Worm (Caenorhabditis elegans) whole organism, mixed stage, embryonic: ENCODE data around the gene T06D8.2.

Experiments
- M03D4.4 ChIP-seq: sonication (generic microtip); optimal IDR thresholded peaks from 2 replicates; lab custom pipeline; 2017; ENCODE audit warnings: mild to moderate bottlenecking, missing genetic modification characterization, missing compliant biosample characterization
- bed-3 ChIP-seq: fragments of 200-800 bp; sonication (Bioruptor generic); optimal IDR thresholded peaks from 3 replicates; lab custom pipeline; 2018; ENCODE audit warnings: mild to moderate bottlenecking, missing genetic modification characterization, moderate library complexity, missing compliant biosample characterization
- blmp-1 ChIP-seq: fragments of 150-350 bp; optimal IDR thresholded peaks from 2 replicates; lab custom pipeline; 2014; ENCODE audit warnings: missing biosample characterization, missing genetic modification characterization
- ceh-39 ChIP-seq: fragments of 150-350 bp; optimal IDR thresholded peaks from 2 replicates; lab custom pipeline; 2014; ENCODE audit warnings: missing biosample characterization, missing genetic modification characterization
- ceh-43 ChIP-seq: fragments of 200-800 bp; sonication (Bioruptor generic); optimal IDR thresholded peaks from 2 replicates; lab custom pipeline; 2018; ENCODE audit warnings: mild to moderate bottlenecking, missing genetic modification characterization, moderate library complexity, missing compliant biosample characterization
- ceh-83 ChIP-seq: fragments of 200-800 bp; sonication (Bioruptor generic); optimal IDR thresholded peaks from 2 replicates; lab custom pipeline; 2018; ENCODE audit warnings: mild to moderate bottlenecking, missing genetic modification characterization, missing compliant biosample characterization
- ces-1 ChIP-seq: fragments of 150-350 bp; optimal IDR thresholded peaks from 2 replicates; lab custom pipeline; 2014; ENCODE audit warnings: missing biosample characterization, missing genetic modification reagents, missing genetic modification characterization
- cnd-1 ChIP-seq: fragments of 200-800 bp; sonication (Bioruptor generic); optimal IDR thresholded peaks from 2 replicates; lab custom pipeline; 2018; ENCODE audit warnings: mild to moderate bottlenecking, missing genetic modification characterization, missing compliant biosample characterization
- drap-1 ChIP-seq: fragments of 200-800 bp; sonication (Bioruptor generic); optimal IDR thresholded peaks from 3 replicates; lab custom pipeline; 2018; ENCODE audit warnings: mild to moderate bottlenecking, missing genetic modification characterization, missing compliant biosample characterization
- elt-1 ChIP-seq: sonication (generic microtip); optimal IDR thresholded peaks from 2 replicates; lab custom pipeline; 2017; ENCODE audit warnings: missing genetic modification characterization, mild to moderate bottlenecking, missing compliant biosample characterization, antibody characterized with exemption, moderate library complexity, borderline replicate concordance; ENCODE audit not compliant: insufficient read depth
- elt-3 ChIP-seq: fragments of 150-350 bp; optimal IDR thresholded peaks from 2 replicates; lab custom pipeline; 2014; ENCODE audit warnings: missing biosample characterization, missing genetic modification characterization
- flh-1 ChIP-seq: fragments of 200-800 bp; sonication (Bioruptor generic); optimal IDR thresholded peaks from 2 replicates; lab custom pipeline; 2018; ENCODE audit warnings: mild to moderate bottlenecking, missing genetic modification characterization, moderate library complexity, missing compliant biosample characterization
- ham-2 ChIP-seq: fragments of 200-800 bp; sonication (Bioruptor generic); optimal IDR thresholded peaks from 2 replicates; lab custom pipeline; 2018; ENCODE audit warnings: mild to moderate bottlenecking, missing genetic modification characterization, missing compliant biosample characterization
- hlh-1 ChIP-seq: fragments of 150-350 bp; optimal IDR thresholded peaks from 2 replicates; lab custom pipeline; 2014; ENCODE audit warnings: missing biosample characterization, missing genetic modification reagents, missing genetic modification characterization
- lin-13 ChIP-seq: fragments of 150-350 bp; optimal IDR thresholded peaks from 2 replicates; lab custom pipeline; 2014; ENCODE audit warnings: missing biosample characterization, missing genetic modification characterization
- lin-32 ChIP-seq: fragments of 200-800 bp; sonication (Bioruptor generic); optimal IDR thresholded peaks from 2 replicates; lab custom pipeline; 2018; ENCODE audit warnings: mild to moderate bottlenecking, missing genetic modification characterization, missing compliant biosample characterization
- lsy-2 ChIP-seq: fragments of 150-350 bp; optimal IDR thresholded peaks from 2 replicates; lab custom pipeline; 2014; ENCODE audit warnings: missing biosample characterization, missing genetic modification characterization
- mab-5 ChIP-seq: fragments of 150-350 bp; optimal IDR thresholded peaks from 2 replicates; lab custom pipeline; 2014; ENCODE audit warnings: missing biosample characterization, missing genetic modification characterization
- mep-1 ChIP-seq: fragments of 150-350 bp; optimal IDR thresholded peaks from 2 replicates; lab custom pipeline; 2017; ENCODE audit warnings: missing biosample characterization, missing genetic modification reagents, missing genetic modification characterization, inconsistent platforms
- mls-2 ChIP-seq: sonication (generic microtip); optimal IDR thresholded peaks from 2 replicates; lab custom pipeline; 2016; ENCODE audit warnings: mild to moderate bottlenecking, missing genetic modification characterization, moderate library complexity, missing compliant biosample characterization
- nhr-12 ChIP-seq: fragments of 150-350 bp; optimal IDR thresholded peaks from 2 replicates; lab custom pipeline; 2014; ENCODE audit warnings: missing biosample characterization, missing genetic modification characterization
- nhr-2 ChIP-seq: fragments of 150-350 bp; optimal IDR thresholded peaks from 2 replicates; lab custom pipeline; 2014; ENCODE audit warnings: missing biosample characterization, missing genetic modification characterization
- nhr-237 ChIP-seq: fragments of 150-350 bp; optimal IDR thresholded peaks from 2 replicates; lab custom pipeline; 2014; ENCODE audit warnings: missing biosample characterization, missing genetic modification characterization
- nhr-28 ChIP-seq: fragments of 150-350 bp; optimal IDR thresholded peaks from 2 replicates; lab custom pipeline; 2014; ENCODE audit warnings: missing biosample characterization, missing genetic modification characterization
- nhr-76 ChIP-seq: sonication (generic microtip); optimal IDR thresholded peaks from 2 replicates; lab custom pipeline; 2017; ENCODE audit warnings: missing biosample characterization, missing genetic modification characterization
- pha-4 ChIP-seq: fragments of 150-350 bp; optimal IDR thresholded peaks from 2 replicates; lab custom pipeline; 2018; ENCODE audit warnings: missing biosample characterization, missing genetic modification reagents, missing genetic modification characterization
- sem-2 ChIP-seq: fragments of 200-800 bp; sonication (Bioruptor generic); optimal IDR thresholded peaks from 2 replicates; lab custom pipeline; 2018; ENCODE audit warnings: mild to moderate bottlenecking, missing genetic modification characterization, missing compliant biosample characterization
- snpc-4 ChIP-seq: fragments of 150-350 bp; optimal IDR thresholded peaks from 2 replicates; lab custom pipeline; 2014; ENCODE audit warnings: missing biosample characterization, missing genetic modification characterization
- sptf-1 ChIP-seq: sonication (generic microtip); optimal IDR thresholded peaks from 2 replicates; lab custom pipeline; 2017; ENCODE audit warnings: mild to moderate bottlenecking, missing genetic modification characterization, moderate library complexity, missing compliant biosample characterization
- tbx-8 ChIP-seq: fragments of 200-800 bp; sonication (Bioruptor generic); optimal IDR thresholded peaks from 2 replicates; lab custom pipeline; 2018; ENCODE audit warnings: mild to moderate bottlenecking, missing genetic modification characterization, moderate library complexity, missing compliant biosample characterization
- unc-120 ChIP-seq: sonication (generic microtip); optimal IDR thresholded peaks from 2 replicates; lab custom pipeline; 2017; ENCODE audit warnings: missing genetic modification characterization, missing compliant biosample characterization; ENCODE audit not compliant: poor library complexity, severe bottlenecking
- unc-39 ChIP-seq: fragments of 150-350 bp; optimal IDR thresholded peaks from 2 replicates; lab custom pipeline; 2014; ENCODE audit warnings: missing biosample characterization, missing genetic modification characterization
- unc-62 ChIP-seq: fragments of 150-350 bp; optimal IDR thresholded peaks from 2 replicates; lab custom pipeline; 2014; ENCODE audit warnings: missing biosample characterization, missing genetic modification reagents, missing genetic modification characterization
- zip-8 ChIP-seq: fragments of 150-350 bp; optimal IDR thresholded peaks from 2 replicates; lab custom pipeline; 2014; ENCODE audit warnings: missing biosample characterization, missing genetic modification characterization
- ztf-11 ChIP-seq: fragments of 150-350 bp; optimal IDR thresholded peaks from 2 replicates; lab custom pipeline; 2014; ENCODE audit warnings: missing biosample characterization, missing genetic modification characterization

Gene T06D8.2

DNA sequence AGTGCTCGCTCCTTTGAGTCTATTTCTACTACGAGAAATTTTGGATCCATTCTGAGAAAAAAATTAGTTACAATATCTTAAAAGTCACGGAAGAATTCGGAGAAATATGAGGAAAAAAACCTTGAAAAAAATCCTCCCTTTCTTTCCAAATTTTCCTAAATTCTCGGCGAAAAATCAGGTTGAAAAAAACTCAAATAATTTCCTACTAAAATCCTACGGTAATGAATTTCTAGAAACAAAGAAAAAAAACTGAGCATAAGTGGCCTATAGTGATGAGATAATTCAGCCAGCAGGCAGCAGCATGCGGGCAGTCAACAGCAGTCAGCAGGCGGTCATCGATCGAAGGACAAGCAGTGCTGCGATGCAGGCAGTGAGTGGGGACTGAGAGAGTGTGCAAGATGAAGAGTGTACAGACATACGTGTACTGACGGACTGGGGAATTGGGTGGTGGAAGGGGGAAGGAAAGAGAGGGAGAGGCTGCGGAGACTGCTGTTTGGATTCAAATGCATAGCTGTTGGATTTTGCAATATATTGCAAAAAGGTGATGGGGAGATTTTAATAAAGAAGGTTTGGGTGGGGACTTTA is 41.6 kb upstream of the T06D8.2 start, which contains the start of gene lir-3:
Gene lir-3 (minus strand): TSS at position 51 of the 585 bp plus-strand sequence.
- no peak for TF ChIP-seq flh-1
- TF ChIP-seq drap-1 (GFP tag; lab: Kevin White, UChicago) = peak; percentile 21
- TF ChIP-seq pha-4 (tag; lab: Kevin White, UChicago) = no peak
- TF ChIP-seq mab-5 = no peak
- no peak for TF ChIP-seq ztf-11 (tag; lab: Kevin White, UChicago)
- no peak for TF ChIP-seq elt-3 (tag; lab: Kevin White, UChicago)
- no peak for TF ChIP-seq nhr-76 (tag; lab: Kevin White, UChicago)
- TF ChIP-seq elt-1 (tag; lab: Kevin White, UChicago) = no peak
- no peak for TF ChIP-seq unc-39 (tag; lab: Kevin White, UChicago)
- TF ChIP-seq unc-62 (GFP tag; lab: Kevin White, UChicago) = no peak
- no peak for TF ChIP-seq ceh-39 (tag; lab: Kevin White, UChicago)
- TF ChIP-seq lsy-2 (tag; lab: Kevin White, UChicago) = no peak
- TF ChIP-seq cnd-1 = peak; percentile 19
- TF ChIP-seq hlh-1 (tag; lab: Kevin White, UChicago) = peak; percentile 48
- TF ChIP-seq nhr-2 (tag; lab: Kevin White, UChicago) = no peak
- TF ChIP-seq mep-1 (tag; lab: Kevin White, UChicago) = peak; percentile 0
- TF ChIP-seq lin-13 (tag; lab: Kevin White, UChicago) = no peak
- TF ChIP-seq unc-120 (tag; lab: Kevin White, UChicago) = peak; percentile 11
- TF ChIP-seq ceh-43 (GFP tag; lab: Kevin White, UChicago) = no peak
- TF ChIP-seq nhr-237 (tag; lab: Kevin White, UChicago) = no peak
- TF ChIP-seq ham-2 (GFP tag; lab: Kevin White, UChicago) = peak; percentile 48
- TF ChIP-seq sptf-1 (tag; lab: Kevin White, UChicago) = no peak
- peak; percentile 21 for TF ChIP-seq mls-2 (tag; lab: Kevin White, UChicago)
- peak; percentile 15 for TF ChIP-seq ces-1
- TF ChIP-seq blmp-1 = no peak
- TF ChIP-seq nhr-12 (tag; lab: Kevin White, UChicago) = no peak
- TF ChIP-seq M03D4.4 (tag; lab: Kevin White, UChicago) = no peak
- no peak for TF ChIP-seq tbx-8 (GFP tag; lab: Kevin White, UChicago)
- TF ChIP-seq snpc-4 (tag; lab: Kevin White, UChicago) = no peak
- peak; percentile 34 for TF ChIP-seq lin-32 (GFP tag; lab: Kevin White, UChicago)
- TF ChIP-seq sem-2 (GFP tag; lab: Kevin White, UChicago) = no peak
- TF ChIP-seq ceh-83 (GFP tag; lab: Kevin White, UChicago) = no peak
- no peak for TF ChIP-seq zip-8 (tag; lab: Kevin White, UChicago)
- no peak for TF ChIP-seq bed-3
- no peak for TF ChIP-seq nhr-28 (tag; lab: Kevin White, UChicago)
- TF ChIP-seq, all 35 proteins: peak for 9

DNA sequence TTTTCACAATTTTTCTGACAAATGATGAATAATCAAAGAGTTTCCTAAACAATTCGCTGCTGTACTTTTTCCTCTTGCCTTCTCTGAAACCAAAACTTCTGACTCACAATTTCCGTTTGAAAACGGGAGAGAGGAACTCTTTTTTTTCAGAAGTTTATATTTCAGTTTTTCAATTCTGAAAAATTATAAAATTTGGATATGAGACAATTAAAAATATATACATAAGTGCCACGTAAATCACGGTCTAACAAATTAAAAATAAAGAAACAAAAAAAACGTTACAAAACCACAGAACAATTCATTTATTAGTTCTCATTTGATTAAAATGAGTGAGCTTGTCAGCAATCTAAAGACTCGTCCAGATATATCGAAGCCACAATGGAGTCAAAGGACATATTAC is 40.8 kb upstream of the T06D8.2 start, which contains the start of gene sfxn-1.2:
Gene sfxn-1.2 (plus strand): TSS at position 301 of the 400 bp plus-strand sequence.
- TF ChIP-seq lin-32 (GFP tag; lab: Kevin White, UChicago) (no peak), nhr-2 (tag; lab: Kevin White, UChicago) (no peak)

DNA sequence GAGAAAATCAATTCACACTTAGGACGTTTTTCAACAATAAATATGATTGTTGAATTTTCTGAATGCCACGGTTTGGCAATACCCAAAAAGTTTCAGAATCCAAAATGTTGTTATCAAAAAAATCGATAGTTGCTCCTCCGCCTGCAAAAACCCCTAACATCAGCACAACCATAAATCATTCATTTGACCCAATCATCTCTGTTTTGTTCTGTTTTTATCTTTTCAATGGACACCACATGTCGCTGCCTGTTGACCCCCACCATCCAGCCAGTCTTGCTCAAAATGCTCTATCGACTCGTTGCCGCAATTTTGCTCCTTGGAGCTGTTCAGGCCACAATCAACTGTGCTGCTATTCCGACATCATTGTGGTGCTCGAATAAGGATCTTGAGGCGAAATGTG is 38.5 kb upstream of the T06D8.2 start, which contains the start of gene F37H8.5:
Gene F37H8.5 (plus strand): TSS at position 181 of the 400 bp plus-strand sequence.
- no peak for TF ChIP-seq mls-2 (tag; lab: Kevin White, UChicago)
- TF ChIP-seq bed-3 = no peak
- TF ChIP-seq sptf-1 (tag; lab: Kevin White, UChicago) = no peak
- TF ChIP-seq unc-39 (tag; lab: Kevin White, UChicago) = no peak
- TF ChIP-seq elt-3 (tag; lab: Kevin White, UChicago) = no peak
- no peak for TF ChIP-seq ceh-83 (GFP tag; lab: Kevin White, UChicago)
- no peak for TF ChIP-seq mep-1 (tag; lab: Kevin White, UChicago)
- TF ChIP-seq sem-2 (GFP tag; lab: Kevin White, UChicago) = no peak
- peak; percentile 68 for TF ChIP-seq hlh-1 (tag; lab: Kevin White, UChicago)
- no peak for TF ChIP-seq lsy-2 (tag; lab: Kevin White, UChicago)
- TF ChIP-seq M03D4.4 (tag; lab: Kevin White, UChicago) = no peak
- TF ChIP-seq lin-32 (GFP tag; lab: Kevin White, UChicago) = no peak
- TF ChIP-seq drap-1 (GFP tag; lab: Kevin White, UChicago) = no peak
- TF ChIP-seq unc-62 (GFP tag; lab: Kevin White, UChicago) = peak; percentile 13
- TF ChIP-seq unc-120 (tag; lab: Kevin White, UChicago) = no peak
- TF ChIP-seq zip-8 (tag; lab: Kevin White, UChicago) = no peak
